Worm (Caenorhabditis elegans): Measurements from ENCODE around the gene C31H2.4.

The C31H2.4 gene

DNA sequence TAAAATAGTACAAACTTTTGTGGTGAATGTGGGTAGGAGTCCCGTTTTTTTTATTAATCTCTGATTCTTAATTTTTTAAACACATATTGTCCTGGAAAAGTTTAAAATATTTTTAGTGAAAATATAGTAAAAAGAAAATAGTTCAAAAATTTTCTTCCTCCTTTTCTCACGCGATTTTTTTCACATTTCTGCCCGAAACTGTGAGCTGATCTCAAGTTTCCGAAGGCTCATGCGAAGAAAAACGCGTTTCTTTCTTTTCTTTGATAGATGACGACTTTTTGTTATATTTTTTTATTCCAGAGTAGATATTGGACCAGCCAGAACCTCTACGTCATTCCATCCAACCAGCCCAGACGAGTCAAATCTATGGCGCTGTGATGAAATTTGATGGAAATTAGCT, 24.5 kb upstream of the C31H2.4 start, which contains the start of gene T03G11.9:
Gene T03G11.9 (plus strand): TSS at position 301 of the 400 bp plus-strand sequence.
- TF ChIP-seq ama-1 (optimal IDR thresholded peaks at IDR 0.05) (no peak), F13C5.2 (tag; optimal IDR thresholded peaks at IDR 0.05) (no peak), ets-7 (tag; optimal IDR thresholded peaks at IDR 0.05) (no peak), aly-1 (tag; optimal IDR thresholded peaks at IDR 0.05) (no peak), tbx-37 (GFP tag; conservative IDR thresholded peaks at IDR 0.05) (no peak), flt-1 (GFP tag; IDR thresholded peaks at IDR 0.05) (no peak), pes-1 (GFP tag; IDR thresholded peaks at IDR 0.05) (no peak), B0310.2 (tag; optimal IDR thresholded peaks at IDR 0.05) (no peak), ceh-36 (tag; optimal IDR thresholded peaks at IDR 0.05) (no peak), sea-1 (GFP tag; conservative IDR thresholded peaks at IDR 0.05) (no peak), hmbx-1 (tag; optimal IDR thresholded peaks at IDR 0.05) (no peak), scrt-1 (GFP tag; IDR thresholded peaks at IDR 0.05) (no peak), ceh-13 (GFP tag; optimal IDR thresholded peaks at IDR 0.05) (no peak), hmg-4 (GFP tag; optimal IDR thresholded peaks at IDR 0.05) (no peak), tra-4 (tag; optimal IDR thresholded peaks at IDR 0.05) (no peak), hnd-1 (tag; optimal IDR thresholded peaks at IDR 0.05) (no peak), tbx-11 (GFP tag; IDR thresholded peaks at IDR 0.05) (no peak)

ce11 chrX:5179874-5180273, 20.4 kb upstream of the C31H2.4 start, which contains the start of gene sru-48:
sru-48 (plus strand) TSS chrX:5180174.
- no peak for TF ChIP-seq hmg-4 (GFP tag; optimal IDR thresholded peaks at IDR 0.05)
- no peak for TF ChIP-seq ets-7 (tag; optimal IDR thresholded peaks at IDR 0.05)
- no peak for TF ChIP-seq tra-4 (tag; optimal IDR thresholded peaks at IDR 0.05)
- TF ChIP-seq tbx-37 (GFP tag; conservative IDR thresholded peaks at IDR 0.05) = no peak
- TF ChIP-seq tbx-11 (GFP tag; IDR thresholded peaks at IDR 0.05) = no peak
- no peak for TF ChIP-seq scrt-1 (GFP tag; IDR thresholded peaks at IDR 0.05)
- no peak for TF ChIP-seq ceh-36 (tag; optimal IDR thresholded peaks at IDR 0.05)
- TF ChIP-seq F13C5.2 (tag; optimal IDR thresholded peaks at IDR 0.05) = no peak
- TF ChIP-seq ama-1 (optimal IDR thresholded peaks at IDR 0.05) = no peak
- no peak for TF ChIP-seq hmbx-1 (tag; optimal IDR thresholded peaks at IDR 0.05)
- no peak for TF ChIP-seq flt-1 (GFP tag; IDR thresholded peaks at IDR 0.05)
- TF ChIP-seq aly-1 (tag; optimal IDR thresholded peaks at IDR 0.05) = no peak
- no peak for TF ChIP-seq pes-1 (GFP tag; IDR thresholded peaks at IDR 0.05)
- no peak for TF ChIP-seq B0310.2 (tag; optimal IDR thresholded peaks at IDR 0.05)
- no peak for TF ChIP-seq sea-1 (GFP tag; conservative IDR thresholded peaks at IDR 0.05)
- no peak for TF ChIP-seq hnd-1 (tag; optimal IDR thresholded peaks at IDR 0.05)
- no peak for TF ChIP-seq ceh-13 (GFP tag; optimal IDR thresholded peaks at IDR 0.05)

ce11 chrX:5179050-5179449, 19.6 kb upstream of the C31H2.4 start, which contains the start of gene metl-9:
metl-9 (minus strand) TSS chrX:5179150.
- no peak for TF ChIP-seq pes-1 (GFP tag; IDR thresholded peaks at IDR 0.05)
- no peak for TF ChIP-seq ceh-36 (tag; optimal IDR thresholded peaks at IDR 0.05)
- TF ChIP-seq ceh-13 (GFP tag; optimal IDR thresholded peaks at IDR 0.05) = no peak
- no peak for TF ChIP-seq hmg-4 (GFP tag; optimal IDR thresholded peaks at IDR 0.05)
- no peak for TF ChIP-seq ets-7 (tag; optimal IDR thresholded peaks at IDR 0.05)
- TF ChIP-seq scrt-1 (GFP tag; IDR thresholded peaks at IDR 0.05) = no peak

ce11 chrX:5174256-5174655, 14.8 kb upstream of the C31H2.4 start, which contains the start of gene zchc-1A:
zchc-1A (plus strand) TSS chrX:5174369.
- TF ChIP-seq flt-1 (GFP tag; IDR thresholded peaks at IDR 0.05) (no peak), ets-7 (tag; optimal IDR thresholded peaks at IDR 0.05) (no peak), hnd-1 (tag; optimal IDR thresholded peaks at IDR 0.05) (no peak), ceh-13 (GFP tag; optimal IDR thresholded peaks at IDR 0.05) (no peak), tbx-11 (GFP tag; IDR thresholded peaks at IDR 0.05) (no peak), F13C5.2 (tag; optimal IDR thresholded peaks at IDR 0.05) (no peak), ceh-36 (tag; optimal IDR thresholded peaks at IDR 0.05) (no peak), tra-4 (tag; optimal IDR thresholded peaks at IDR 0.05) (no peak), hmg-4 (GFP tag; optimal IDR thresholded peaks at IDR 0.05) (no peak)

ce11 chrX:5171085-5171484, 11.6 kb upstream of the C31H2.4 start, which contains the start of gene T03G11.10:
T03G11.10 (minus strand) TSS chrX:5171185.
- no peak for TF ChIP-seq ama-1 (optimal IDR thresholded peaks at IDR 0.05)

DNA sequence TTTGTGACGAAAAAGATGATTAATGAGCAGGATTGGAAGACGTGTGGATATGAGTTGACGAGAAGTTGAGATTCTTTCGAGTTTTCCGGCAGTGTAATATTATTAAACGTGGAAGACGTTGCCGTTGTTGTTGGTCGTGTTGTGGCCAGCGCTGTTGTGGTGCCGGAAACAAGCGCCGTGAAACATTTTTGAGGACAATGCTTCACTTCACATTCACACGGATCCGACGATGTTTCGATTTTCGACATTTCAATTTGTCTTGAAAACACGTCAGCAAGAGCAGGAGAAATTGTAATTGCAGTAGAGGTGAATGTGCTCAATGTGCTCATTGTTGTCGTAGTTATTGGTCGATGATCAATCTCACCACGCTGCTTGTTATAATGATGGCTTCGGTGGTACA, 9.3 kb upstream of the C31H2.4 start:
- TF ChIP-seq tbx-11 (GFP tag; IDR thresholded peaks at IDR 0.05) = no peak
- TF ChIP-seq pes-1 (GFP tag; IDR thresholded peaks at IDR 0.05) = no peak
- TF ChIP-seq tra-4 (tag; optimal IDR thresholded peaks at IDR 0.05) = no peak
- TF ChIP-seq ceh-36 (tag; optimal IDR thresholded peaks at IDR 0.05) = no peak
- TF ChIP-seq hmg-4 (GFP tag; optimal IDR thresholded peaks at IDR 0.05) = no peak
- TF ChIP-seq B0310.2 (tag; optimal IDR thresholded peaks at IDR 0.05) = no peak
- no peak for TF ChIP-seq scrt-1 (GFP tag; IDR thresholded peaks at IDR 0.05)
- TF ChIP-seq ets-7 (tag; optimal IDR thresholded peaks at IDR 0.05) = no peak
- no peak for TF ChIP-seq flt-1 (GFP tag; IDR thresholded peaks at IDR 0.05)
- TF ChIP-seq ama-1 (optimal IDR thresholded peaks at IDR 0.05) = no peak
- no peak for TF ChIP-seq tbx-37 (GFP tag; conservative IDR thresholded peaks at IDR 0.05)
- no peak for TF ChIP-seq sea-1 (GFP tag; conservative IDR thresholded peaks at IDR 0.05)
- no peak for TF ChIP-seq ceh-13 (GFP tag; optimal IDR thresholded peaks at IDR 0.05)
- no peak for TF ChIP-seq hmbx-1 (tag; optimal IDR thresholded peaks at IDR 0.05)
- TF ChIP-seq aly-1 (tag; optimal IDR thresholded peaks at IDR 0.05) = no peak
- no peak for TF ChIP-seq F13C5.2 (tag; optimal IDR thresholded peaks at IDR 0.05)
- TF ChIP-seq hnd-1 (tag; optimal IDR thresholded peaks at IDR 0.05) = no peak

DNA sequence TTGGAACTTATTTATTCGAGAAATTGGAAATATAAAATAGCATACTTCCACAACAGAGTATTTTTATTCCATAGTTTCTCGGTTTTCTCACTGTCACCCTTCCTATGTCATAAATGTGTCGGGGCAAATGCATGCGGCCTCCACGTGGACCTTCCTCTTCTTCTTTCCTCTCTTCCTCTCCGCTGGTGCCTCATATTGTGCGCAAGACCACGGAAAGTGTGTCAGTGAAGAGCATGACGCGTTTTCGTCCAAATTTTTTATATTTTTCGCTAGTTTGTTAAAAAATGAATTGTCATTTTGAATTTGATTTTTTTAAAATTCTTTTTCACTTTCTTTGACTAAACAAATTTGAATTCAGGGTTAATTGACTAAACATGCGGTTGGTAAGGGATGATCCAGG, 5.6 kb upstream of the C31H2.4 start, which contains the start of gene mans-3:
Gene mans-3 (plus strand): TSS at position 359 of the 400 bp plus-strand sequence.
- no peak for TF ChIP-seq scrt-1 (GFP tag; IDR thresholded peaks at IDR 0.05)
- no peak for TF ChIP-seq sea-1 (GFP tag; conservative IDR thresholded peaks at IDR 0.05)
- peak; percentile 83 for TF ChIP-seq F13C5.2 (tag; optimal IDR thresholded peaks at IDR 0.05)
- no peak for TF ChIP-seq flt-1 (GFP tag; IDR thresholded peaks at IDR 0.05)
- TF ChIP-seq ets-7 (tag; optimal IDR thresholded peaks at IDR 0.05) = peak; percentile 17
- TF ChIP-seq hmbx-1 (tag; optimal IDR thresholded peaks at IDR 0.05) = peak; percentile 17
- TF ChIP-seq ama-1 (optimal IDR thresholded peaks at IDR 0.05) = no peak
- peak; percentile 23 for TF ChIP-seq hnd-1 (tag; optimal IDR thresholded peaks at IDR 0.05)
- TF ChIP-seq aly-1 (tag; optimal IDR thresholded peaks at IDR 0.05) = no peak
- no peak for TF ChIP-seq hmg-4 (GFP tag; optimal IDR thresholded peaks at IDR 0.05)
- TF ChIP-seq B0310.2 (tag; optimal IDR thresholded peaks at IDR 0.05) = peak; percentile 27
- no peak for TF ChIP-seq tra-4 (tag; optimal IDR thresholded peaks at IDR 0.05)
- 0 out of 2 replicates have a peak, but pooled peaks have one; percentile 42 for TF ChIP-seq tbx-37 (GFP tag; conservative IDR thresholded peaks at IDR 0.05)
- peak; percentile 72; the same call in 1 of the 2 replicates for TF ChIP-seq pes-1 (GFP tag; IDR thresholded peaks at IDR 0.05)
- 0 out of 2 replicates have a peak, but pooled peaks have one; percentile 35 for TF ChIP-seq tbx-11 (GFP tag; IDR thresholded peaks at IDR 0.05)
- peak; percentile 47 for TF ChIP-seq ceh-36 (tag; optimal IDR thresholded peaks at IDR 0.05)
- TF ChIP-seq ceh-13 (GFP tag; optimal IDR thresholded peaks at IDR 0.05) = peak; percentile 15

All from whole organism, early embryonic.